Worm (Caenorhabditis elegans): ENCODE results near the gene ZK945.4.

DNA sequence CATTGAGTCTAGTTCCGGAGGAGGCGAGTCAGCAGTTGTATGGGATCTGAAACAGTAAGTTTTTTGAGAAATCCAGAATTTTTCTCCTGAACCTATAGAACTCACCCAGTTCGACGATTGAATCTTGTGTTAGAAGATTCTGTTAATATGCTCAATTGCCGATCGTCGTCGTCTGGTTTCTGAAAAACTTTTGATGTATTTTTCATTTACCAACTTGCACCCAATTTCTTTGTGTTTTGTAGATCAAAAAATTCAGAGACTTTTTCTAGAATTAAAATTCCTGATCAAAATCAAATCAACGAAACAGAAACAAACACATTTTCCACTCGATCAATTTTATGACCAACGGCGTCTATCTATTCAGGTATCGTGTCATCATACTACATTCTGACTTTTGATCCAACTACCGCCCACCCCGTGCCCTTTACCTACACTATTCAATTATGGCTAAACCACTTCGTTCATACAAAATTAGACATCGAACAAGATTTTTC, 48.9 kb downstream of the ZK945.4 start, which contains the start of gene C18D1.2:
- no peak for TF ChIP-seq nhr-237 (tag; optimal IDR thresholded peaks at IDR 0.05)
- no peak for TF ChIP-seq cnd-1 (tag; optimal IDR thresholded peaks at IDR 0.05)
- TF ChIP-seq mls-2 (tag; optimal IDR thresholded peaks at IDR 0.05) = no peak
- no peak for TF ChIP-seq unc-62 (GFP tag; optimal IDR thresholded peaks at IDR 0.05)
- no peak for TF ChIP-seq ztf-11 (tag; optimal IDR thresholded peaks at IDR 0.05)
- TF ChIP-seq flh-1 (GFP tag; optimal IDR thresholded peaks at IDR 0.05) = no peak
- no peak for TF ChIP-seq nhr-28 (tag; optimal IDR thresholded peaks at IDR 0.05)
- no peak for TF ChIP-seq snpc-4 (tag; optimal IDR thresholded peaks at IDR 0.05)
- no peak for TF ChIP-seq tbx-8 (GFP tag; optimal IDR thresholded peaks at IDR 0.05)
- no peak for TF ChIP-seq elt-3 (tag; optimal IDR thresholded peaks at IDR 0.05)
- TF ChIP-seq lin-32 (GFP tag; optimal IDR thresholded peaks at IDR 0.05) = no peak
- no peak for TF ChIP-seq ces-1 (GFP tag; optimal IDR thresholded peaks at IDR 0.05)
- TF ChIP-seq nhr-12 (tag; optimal IDR thresholded peaks at IDR 0.05) = no peak

All from whole organism, mixed stage, embryonic.